Fruit fly (Drosophila melanogaster) Kc167 (cell line): ENCODE data around the gene amn.

Experiments used
- Myc ChIP-seq: fragments of >200 bp; optimal IDR thresholded peaks from 2 replicates; lab custom pipeline; 2017; ENCODE audit warnings: missing external identifiers
- Sin3A ChIP-seq: fragments of >200 bp; optimal IDR thresholded peaks from 2 replicates; lab custom pipeline; 2018; ENCODE audit warnings: missing external identifiers
- insv ChIP-seq: fragments of >200 bp; optimal IDR thresholded peaks from 3 replicates; lab custom pipeline; 2018; ENCODE audit warnings: missing external identifiers
- psq ChIP-seq: fragments of >200 bp; optimal IDR thresholded peaks from 2 replicates; lab custom pipeline; 2017; ENCODE audit warnings: missing external identifiers
- ttk ChIP-seq: sonication (Bioruptor generic); optimal IDR thresholded peaks from 2 replicates; lab custom pipeline; 2017; ENCODE audit warnings: missing external identifiers

- TF ChIP-seq insv (lab: Kevin White, UChicago) (no peak), psq (no peak), ttk (lab: Kevin White, UChicago) (no peak), Myc (lab: Kevin White, UChicago) (no peak), Sin3A (lab: Kevin White, UChicago) (no peak)
These were observed 43.0 kb downstream of the amn start for dm6 chrX:19846701-19847383.
